Worm (Caenorhabditis elegans): Measurements from ENCODE around the gene T28D6.7.

T28D6.7 gene

ce11 chrIII:11346383-11346782 lies at the start of gene T28D6.7:
Gene T28D6.7 (minus strand): TSS chrIII:11346483.
- TF ChIP-seq lin-15B (tag; optimal IDR thresholded peaks at IDR 0.05) (no peak), unc-39 (tag; optimal IDR thresholded peaks at IDR 0.05) (no peak), egl-27 (tag; optimal IDR thresholded peaks at IDR 0.05) (no peak), tbx-2 (tag; optimal IDR thresholded peaks at IDR 0.05) (no peak)

- no peak for TF ChIP-seq fos-1 (tag; optimal IDR thresholded peaks at IDR 0.05)
Measured at ce11 chrIII:11393162-11393561, 46.9 kb upstream of the T28D6.7 start, which contains the start of gene nlp-21. Gene nlp-21 (minus strand): TSS chrIII:11393262.

DNA sequence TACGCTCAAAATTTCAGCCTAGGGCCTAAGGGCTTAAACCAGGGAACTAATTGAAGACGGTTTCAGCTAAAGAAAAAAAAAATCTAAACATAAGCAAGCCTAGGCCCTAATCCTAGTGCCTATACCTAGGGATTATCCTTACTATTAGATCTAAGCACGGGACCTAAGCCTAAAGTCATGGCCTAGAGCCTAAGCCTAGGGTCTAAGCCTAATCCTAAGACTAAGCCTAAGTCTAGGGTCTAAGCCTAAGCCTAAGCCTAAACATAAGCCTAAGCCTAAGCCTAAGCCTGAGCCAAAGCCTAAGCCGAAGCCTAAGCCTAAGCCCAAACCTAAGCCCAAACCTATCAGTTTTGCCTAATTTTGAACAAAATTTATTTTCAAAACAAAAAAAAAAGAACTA lies 46.5 kb upstream of the T28D6.7 start:
- no peak for TF ChIP-seq aly-2 (tag; optimal IDR thresholded peaks at IDR 0.05)
- TF ChIP-seq hmg-11 (tag; optimal IDR thresholded peaks at IDR 0.05) = no peak
- TF ChIP-seq ztf-4 (tag; optimal IDR thresholded peaks at IDR 0.05) = no peak
- no peak for TF ChIP-seq daf-12 (tag; optimal IDR thresholded peaks at IDR 0.05)
- no peak for TF ChIP-seq mml-1 (tag; optimal IDR thresholded peaks at IDR 0.05)
- no peak for TF ChIP-seq fkh-10 (GFP tag; optimal IDR thresholded peaks at IDR 0.05)
- no peak for TF ChIP-seq unc-39 (tag; optimal IDR thresholded peaks at IDR 0.05)
- TF ChIP-seq egl-5 (tag; optimal IDR thresholded peaks at IDR 0.05) = no peak
- TF ChIP-seq nhr-12 (tag; optimal IDR thresholded peaks at IDR 0.05) = no peak
- no peak for TF ChIP-seq eor-1 (tag; optimal IDR thresholded peaks at IDR 0.05)
- no peak for TF ChIP-seq nhr-67 (tag; optimal IDR thresholded peaks at IDR 0.05)
- TF ChIP-seq unc-62 (GFP tag; optimal IDR thresholded peaks at IDR 0.05) = no peak
- no peak for TF ChIP-seq R02D3.7 (tag; optimal IDR thresholded peaks at IDR 0.05)

ce11 chrIII:11391601-11392520 lies 45.6 kb upstream of the T28D6.7 start:
- TF ChIP-seq nfya-1 (tag; optimal IDR thresholded peaks at IDR 0.05; ENCODE audit: insufficient read depth) = peak; percentile 4
- no peak for TF ChIP-seq lsy-12 (tag; optimal IDR thresholded peaks at IDR 0.05)
- TF ChIP-seq fkh-10 (GFP tag; optimal IDR thresholded peaks at IDR 0.05) = peak; percentile 55

ce11 chrIII:11390832-11391231 lies 44.5 kb upstream of the T28D6.7 start:
- TF ChIP-seq fkh-10 (GFP tag; optimal IDR thresholded peaks at IDR 0.05) (peak; percentile 36), mdl-1 (tag; optimal IDR thresholded peaks at IDR 0.05) (no peak)

ce11 chrIII:11389384-11389783 lies 43.1 kb upstream of the T28D6.7 start:
- TF ChIP-seq skn-1 (tag; optimal IDR thresholded peaks at IDR 0.05) (no peak), ceh-28 (tag; optimal IDR thresholded peaks at IDR 0.05) (no peak), hmg-11 (tag; optimal IDR thresholded peaks at IDR 0.05) (no peak), elt-2 (tag; optimal IDR thresholded peaks at IDR 0.05) (no peak), fos-1 (tag; optimal IDR thresholded peaks at IDR 0.05) (no peak), snpc-4 (tag; optimal IDR thresholded peaks at IDR 0.05) (no peak), elt-3 (tag; optimal IDR thresholded peaks at IDR 0.05) (no peak), ztf-11 (tag; optimal IDR thresholded peaks at IDR 0.05) (no peak), lin-39 (tag; optimal IDR thresholded peaks at IDR 0.05) (no peak), ceh-16 (tag; optimal IDR thresholded peaks at IDR 0.05) (no peak), ceh-9 (tag; optimal IDR thresholded peaks at IDR 0.05) (no peak), aly-2 (tag; optimal IDR thresholded peaks at IDR 0.05) (no peak), nhr-12 (tag; optimal IDR thresholded peaks at IDR 0.05) (no peak), nfya-1 (tag; optimal IDR thresholded peaks at IDR 0.05; ENCODE audit: insufficient read depth) (no peak), unc-62 (GFP tag; optimal IDR thresholded peaks at IDR 0.05) (no peak), nhr-76 (tag; optimal IDR thresholded peaks at IDR 0.05) (no peak)

Data from whole organism, L3 larva.